Fruit fly (Drosophila melanogaster) whole organism, embryonic: ENCODE results near the gene CG8301.
A peak's percentile ranks its signal among the peaks of the same experiment; 100 is the strongest.

Experiments
- B-H1 ChIP-seq: fragments of 200-800 bp; sonication (Bioruptor generic); IDR thresholded peaks from 3 replicates; pipeline ENCODE4 v1.3.6; 2022; ENCODE audit warnings: missing biosample characterization, missing genetic modification characterization
- BEAF-32 ChIP-seq: fragments of 200-800 bp; sonication (Bioruptor generic); optimal IDR thresholded peaks from 3 replicates; lab custom pipeline; 2017; ENCODE audit warnings: missing biosample characterization, missing genetic modification characterization, mild to moderate bottlenecking, moderate library complexity, missing genetic modification reagents
- CG10431 ChIP-seq: fragments of 200-800 bp; sonication (Bioruptor generic); optimal IDR thresholded peaks from 3 replicates; lab custom pipeline; 2018; ENCODE audit warnings: missing biosample characterization, mild to moderate bottlenecking, missing genetic modification characterization
- CG11093 ChIP-seq: fragments of 200-800 bp; sonication (Bioruptor generic); IDR thresholded peaks from 3 replicates; pipeline ENCODE4 v1.3.6; 2022; ENCODE audit warnings: missing biosample characterization, missing genetic modification characterization
- CG11398 ChIP-seq: fragments of 200-800 bp; sonication (Bioruptor generic); optimal IDR thresholded peaks from 2 replicates; lab custom pipeline; 2016; ENCODE audit warnings: missing biosample characterization, missing genetic modification characterization
- CG11696 ChIP-seq: fragments of 200-800 bp; sonication (Bioruptor generic); IDR thresholded peaks from 2 replicates; pipeline ENCODE4 v1.3.6; 2022; ENCODE audit warnings: missing biosample characterization, missing genetic modification characterization
- CG12391 ChIP-seq: fragments of 200-800 bp; sonication (Bioruptor generic); optimal IDR thresholded peaks from 3 replicates; lab custom pipeline; 2018; ENCODE audit warnings: missing biosample characterization, mild to moderate bottlenecking, missing genetic modification characterization, moderate library complexity
- CG13296 ChIP-seq: fragments of 200-800 bp; sonication (Bioruptor generic); optimal IDR thresholded peaks from 3 replicates; lab custom pipeline; 2018; ENCODE audit warnings: missing biosample characterization, mild to moderate bottlenecking, missing genetic modification characterization
- CG13775 ChIP-seq: fragments of 200-800 bp; sonication (Bioruptor generic); optimal IDR thresholded peaks from 3 replicates; lab custom pipeline; 2017; ENCODE audit warnings: missing biosample characterization, mild to moderate bottlenecking, missing genetic modification characterization
- CG14710 ChIP-seq: fragments of 200-800 bp; sonication (Bioruptor generic); optimal IDR thresholded peaks from 3 replicates; lab custom pipeline; 2019; ENCODE audit warnings: missing biosample characterization, mild to moderate bottlenecking, missing genetic modification characterization, moderate library complexity
- CG17361 ChIP-seq: fragments of 200-800 bp; sonication (Bioruptor generic); IDR thresholded peaks from 3 replicates; pipeline ENCODE4 v1.3.6; 2022; ENCODE audit warnings: missing biosample characterization, missing genetic modification characterization
- CG2712 ChIP-seq: fragments of 200-800 bp; optimal IDR thresholded peaks from 3 replicates; lab custom pipeline; 2019; ENCODE audit warnings: missing biosample characterization, mild to moderate bottlenecking, missing genetic modification characterization, moderate library complexity
- CG30431 ChIP-seq: fragments of 200-800 bp; sonication (Bioruptor generic); optimal IDR thresholded peaks from 2 replicates; lab custom pipeline; 2017; ENCODE audit warnings: missing biosample characterization, missing genetic modification characterization
- CG31365 ChIP-seq: fragments of 200-800 bp; sonication (Bioruptor generic); optimal IDR thresholded peaks from 2 replicates; lab custom pipeline; 2018; ENCODE audit warnings: missing biosample characterization, mild to moderate bottlenecking, missing genetic modification characterization
- CG31441 ChIP-seq: fragments of 200-800 bp; sonication (Bioruptor generic); IDR thresholded peaks from 2 replicates; pipeline ENCODE4 v1.3.6; 2022; ENCODE audit warnings: missing biosample characterization, missing genetic modification characterization
- CG3163 ChIP-seq: fragments of 200-800 bp; sonication (Bioruptor generic); optimal IDR thresholded peaks from 3 replicates; lab custom pipeline; 2016; ENCODE audit warnings: missing biosample characterization, missing genetic modification characterization
- CG3281 ChIP-seq: fragments of 200-800 bp; sonication (Bioruptor generic); optimal IDR thresholded peaks from 3 replicates; lab custom pipeline; 2017; ENCODE audit warnings: missing biosample characterization, mild to moderate bottlenecking, missing genetic modification characterization
- CG43689 ChIP-seq: fragments of 200-800 bp; sonication (Bioruptor generic); IDR thresholded peaks from 2 replicates; pipeline ENCODE4 v1.3.6; 2022; ENCODE audit warnings: missing biosample characterization, missing genetic modification characterization
- CG4404 ChIP-seq: fragments of 200-800 bp; sonication (Bioruptor generic); IDR thresholded peaks from 2 replicates; pipeline ENCODE4 v1.3.6; 2022; ENCODE audit warnings: missing biosample characterization, missing genetic modification characterization
- CG4707 ChIP-seq: fragments of 200-800 bp; sonication (Bioruptor generic); optimal IDR thresholded peaks from 2 replicates; lab custom pipeline; 2018; ENCODE audit warnings: missing biosample characterization, mild to moderate bottlenecking, missing genetic modification characterization, moderate library complexity
- CG6175 ChIP-seq: fragments of 200-800 bp; sonication (Bioruptor generic); IDR thresholded peaks from 3 replicates; pipeline ENCODE4 v1.3.6; 2022; ENCODE audit warnings: missing biosample characterization, missing genetic modification characterization
- CG7372 ChIP-seq: fragments of 200-800 bp; sonication (Bioruptor generic); IDR thresholded peaks from 2 replicates; pipeline ENCODE4 v1.3.6; 2022; ENCODE audit warnings: missing biosample characterization, missing genetic modification characterization
- CG8944 ChIP-seq: fragments of 200-800 bp; sonication (Bioruptor generic); optimal IDR thresholded peaks from 3 replicates; lab custom pipeline; 2016; ENCODE audit warnings: missing biosample characterization, missing genetic modification characterization
- NC2α ChIP-seq: fragments of 200-800 bp; sonication (Bioruptor generic); optimal IDR thresholded peaks from 2 replicates; lab custom pipeline; 2016; ENCODE audit warnings: missing biosample characterization, missing genetic modification characterization
- NFAT ChIP-seq: fragments of 200-800 bp; sonication (Bioruptor generic); IDR thresholded peaks from 2 replicates; pipeline ENCODE4 v1.3.6; 2022; ENCODE audit warnings: missing biosample characterization, missing genetic modification characterization
- Opbp ChIP-seq: fragments of 200-800 bp; sonication (Bioruptor generic); IDR thresholded peaks from 3 replicates; pipeline ENCODE4 v1.3.6; 2022; ENCODE audit warnings: missing biosample characterization, missing genetic modification characterization; ENCODE audit not compliant: partially characterized antibody
- Optix ChIP-seq: fragments of 200-800 bp; sonication (Bioruptor generic); IDR thresholded peaks from 3 replicates; pipeline ENCODE4 v1.3.6; 2022; ENCODE audit warnings: missing biosample characterization, missing genetic modification characterization
- ase ChIP-seq: fragments of 200-800 bp; sonication (Bioruptor generic); IDR thresholded peaks from 3 replicates; pipeline ENCODE4 v1.3.6; 2022; ENCODE audit warnings: missing biosample characterization, missing genetic modification characterization
- ato ChIP-seq: fragments of 200-800 bp; sonication (Bioruptor generic); IDR thresholded peaks from 2 replicates; pipeline ENCODE4 v1.3.6; 2022; ENCODE audit warnings: missing biosample characterization, missing genetic modification characterization; ENCODE audit not compliant: partially characterized antibody
- cato ChIP-seq: fragments of 200-800 bp; sonication (Bioruptor generic); optimal IDR thresholded peaks from 2 replicates; lab custom pipeline; 2016; ENCODE audit warnings: missing biosample characterization, missing genetic modification characterization, borderline replicate concordance
- dan ChIP-seq: fragments of 200-800 bp; sonication (Bioruptor generic); IDR thresholded peaks from 2 replicates; pipeline ENCODE4 v1.3.6; 2022; ENCODE audit warnings: missing biosample characterization, missing genetic modification characterization
- danr ChIP-seq: fragments of 200-800 bp; sonication (Bioruptor generic); IDR thresholded peaks from 2 replicates; pipeline ENCODE4 v1.3.6; 2022; ENCODE audit warnings: missing biosample characterization, missing genetic modification characterization
- eve ChIP-seq, 2 experiments: fragments of >200 bp; optimal IDR thresholded peaks; 2 replicates each; lab custom pipeline; 2017; ENCODE audit warnings: missing biosample characterization in 2 of 2, missing genetic modification characterization in 2 of 2
- eyg ChIP-seq: fragments of 200-800 bp; sonication (Bioruptor generic); optimal IDR thresholded peaks from 3 replicates; lab custom pipeline; 2016; ENCODE audit warnings: missing biosample characterization, missing genetic modification characterization
- gcm2 ChIP-seq: fragments of 200-800 bp; sonication (Bioruptor generic); optimal IDR thresholded peaks from 2 replicates; lab custom pipeline; 2016; ENCODE audit warnings: missing biosample characterization, missing genetic modification characterization
- grau ChIP-seq: fragments of 200-800 bp; optimal IDR thresholded peaks from 3 replicates; lab custom pipeline; 2019; ENCODE audit warnings: missing biosample characterization, mild to moderate bottlenecking, missing genetic modification characterization, moderate library complexity
- insv ChIP-seq, 2 experiments: fragments of 200-800 bp; sonication (Bioruptor generic); optimal IDR thresholded peaks; 3 replicates each; lab custom pipeline; 2016 to 2018; ENCODE audit warnings: missing biosample characterization in 2 of 2, missing genetic modification characterization in 2 of 2
- jing ChIP-seq: fragments of 200-800 bp; sonication (Bioruptor generic); optimal IDR thresholded peaks from 2 replicates; lab custom pipeline; 2018; ENCODE audit warnings: missing biosample characterization, mild to moderate bottlenecking, missing genetic modification characterization
- luna ChIP-seq: fragments of 200-800 bp; sonication (Bioruptor generic); optimal IDR thresholded peaks from 2 replicates; lab custom pipeline; 2016; ENCODE audit warnings: missing biosample characterization, missing genetic modification characterization
- nerfin-1 ChIP-seq: fragments of 200-800 bp; sonication (Bioruptor generic); optimal IDR thresholded peaks from 3 replicates; lab custom pipeline; 2019; ENCODE audit warnings: missing biosample characterization, mild to moderate bottlenecking, missing genetic modification characterization, moderate library complexity
- nom ChIP-seq: fragments of 200-800 bp; sonication (Bioruptor generic); optimal IDR thresholded peaks from 2 replicates; lab custom pipeline; 2017; ENCODE audit warnings: missing biosample characterization, missing genetic modification characterization, mild to moderate bottlenecking, moderate library complexity, missing genetic modification reagents
- oc ChIP-seq: fragments of 200-800 bp; sonication (Bioruptor generic); optimal IDR thresholded peaks from 2 replicates; lab custom pipeline; 2018; ENCODE audit warnings: missing biosample characterization, mild to moderate bottlenecking, missing genetic modification characterization, moderate library complexity
- sd ChIP-seq: fragments of 200-800 bp; sonication (Bioruptor generic); optimal IDR thresholded peaks from 3 replicates; lab custom pipeline; 2018; ENCODE audit warnings: missing biosample characterization, mild to moderate bottlenecking, missing genetic modification characterization, moderate library complexity
- sens ChIP-seq: fragments of 200-800 bp; sonication (Bioruptor generic); peaks from one replicate; lab custom pipeline; 2016; ENCODE audit warnings: missing biosample characterization, missing genetic modification characterization
- sug ChIP-seq: fragments of 200-800 bp; optimal IDR thresholded peaks from 2 replicates; lab custom pipeline; 2019; ENCODE audit warnings: missing biosample characterization, mild to moderate bottlenecking, missing genetic modification characterization, moderate library complexity
- tgo ChIP-seq: fragments of 200-800 bp; sonication (Bioruptor generic); IDR thresholded peaks from 3 replicates; pipeline ENCODE4 v1.3.6; 2022; ENCODE audit warnings: missing biosample characterization, missing genetic modification characterization
- tio ChIP-seq: fragments of 200-800 bp; sonication (Bioruptor generic); optimal IDR thresholded peaks from 2 replicates; lab custom pipeline; 2017; ENCODE audit warnings: missing biosample characterization, missing genetic modification characterization, inconsistent platforms
- tna ChIP-seq: fragments of 200-800 bp; sonication (Bioruptor generic); IDR thresholded peaks from 2 replicates; pipeline ENCODE4 v1.3.6; 2022; ENCODE audit warnings: missing biosample characterization, missing genetic modification characterization; ENCODE audit not compliant: partially characterized antibody
- toy ChIP-seq: fragments of 200-800 bp; sonication (Bioruptor generic); IDR thresholded peaks from 2 replicates; pipeline ENCODE4 v1.3.6; 2022; ENCODE audit warnings: missing biosample characterization, missing genetic modification characterization
- vfl ChIP-seq: fragments of 200-800 bp; sonication (Bioruptor generic); optimal IDR thresholded peaks from 2 replicates; lab custom pipeline; 2016; ENCODE audit warnings: missing biosample characterization, missing genetic modification characterization
- vnd ChIP-seq: fragments of 200-800 bp; sonication (Bioruptor generic); IDR thresholded peaks from 3 replicates; pipeline ENCODE4 v1.3.6; 2022; ENCODE audit warnings: missing biosample characterization, missing genetic modification characterization; ENCODE audit not compliant: partially characterized antibody
- wor ChIP-seq: fragments of 200-800 bp; sonication (Bioruptor generic); IDR thresholded peaks from 2 replicates; pipeline ENCODE4 v1.3.6; 2022; ENCODE audit warnings: missing biosample characterization, missing genetic modification characterization
- yki ChIP-seq: fragments of >200 bp; optimal IDR thresholded peaks from 3 replicates; lab custom pipeline; 2018

CG8301 gene

DNA sequence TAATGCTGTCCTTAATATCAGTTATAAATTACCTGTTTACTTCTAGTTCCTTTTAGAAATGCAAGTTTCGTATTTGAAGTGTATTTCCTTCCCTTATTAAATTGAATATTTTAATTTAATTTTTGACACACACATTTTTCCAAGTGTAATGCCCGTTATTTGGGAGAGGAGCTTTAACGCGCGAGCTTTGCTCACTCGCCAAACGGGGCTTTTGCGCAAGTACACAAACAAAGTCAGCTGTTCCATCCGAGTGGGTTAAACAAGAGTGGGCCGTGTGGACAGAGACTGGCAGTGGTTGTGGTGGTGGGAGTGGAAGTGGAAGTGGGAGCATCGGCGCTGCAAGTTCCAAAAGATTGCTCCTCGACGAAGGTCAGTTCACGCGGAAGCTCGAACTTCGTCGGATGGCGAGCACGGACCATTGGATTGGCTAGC, at the start of gene CG8301 (continued):
- no peak for TF ChIP-seq CG6175 (GFP tag; lab: Robert Waterston, UW)
- no peak for TF ChIP-seq dan (GFP tag; lab: Robert Waterston, UW)
- no peak for TF ChIP-seq yki
- TF ChIP-seq jing (GFP tag; lab: Kevin White, UChicago) = no peak
- no peak for TF ChIP-seq ato (GFP tag; lab: Robert Waterston, UW)
- TF ChIP-seq sug (tag; lab: Kevin White, UChicago) = peak; percentile 9
- no peak for TF ChIP-seq nom
- TF ChIP-seq CG31365 (tag; lab: Kevin White, UChicago) = no peak
- TF ChIP-seq vnd = no peak
- no peak for TF ChIP-seq CG11398 (GFP tag; lab: Kevin White, UChicago)
- no peak for TF ChIP-seq CG43689 (GFP tag; lab: Robert Waterston, UW)
- no peak for TF ChIP-seq nerfin-1 (tag; lab: Kevin White, UChicago)
- TF ChIP-seq grau (tag; lab: Kevin White, UChicago) = peak; percentile 41
- no peak for TF ChIP-seq CG11093 (GFP tag; lab: Robert Waterston, UW)
- TF ChIP-seq CG4707 (GFP tag; lab: Kevin White, UChicago) = no peak
- TF ChIP-seq toy = no peak
- peak; percentile 6 for TF ChIP-seq CG3281 (GFP tag; lab: Kevin White, UChicago)
- TF ChIP-seq vfl (GFP tag; lab: Kevin White, UChicago) = no peak
- no peak for TF ChIP-seq CG17361 (GFP tag; lab: Robert Waterston, UW)
- TF ChIP-seq CG12391 (tag; lab: Kevin White, UChicago) = peak; percentile 53
- TF ChIP-seq luna (GFP tag; lab: Kevin White, UChicago) = no peak
- TF ChIP-seq eve (GFP tag; optimal IDR thresholded peaks at IDR 0.05; lab: Kevin White, UChicago) = no peak
- no peak for TF ChIP-seq Opbp
- TF ChIP-seq CG14710 (tag; lab: Kevin White, UChicago) = no peak
- no peak for TF ChIP-seq cato
- peak; percentile 72 for TF ChIP-seq sens (GFP tag; lab: Kevin White, UChicago)
- no peak for TF ChIP-seq eyg
- TF ChIP-seq gcm2 = no peak
- TF ChIP-seq CG11696 (GFP tag; lab: Robert Waterston, UW) = no peak
- TF ChIP-seq NC2α (GFP tag; lab: Kevin White, UChicago) = no peak
- TF ChIP-seq CG8944 (GFP tag; lab: Kevin White, UChicago) = no peak
- TF ChIP-seq tio (GFP tag; lab: Kevin White, UChicago) = no peak
- TF ChIP-seq BEAF-32 (GFP tag; lab: Kevin White, UChicago) = no peak
- no peak for TF ChIP-seq danr
- TF ChIP-seq insv (GFP tag; optimal IDR thresholded peaks at IDR 0.05; lab: Kevin White, UChicago) = no peak
- no peak for TF ChIP-seq oc (tag; lab: Kevin White, UChicago)
- no peak for TF ChIP-seq sd (tag; lab: Kevin White, UChicago)
- TF ChIP-seq CG7372 (GFP tag; lab: Robert Waterston, UW) = no peak
- no peak for TF ChIP-seq CG10431 (GFP tag; lab: Kevin White, UChicago)
- no peak for TF ChIP-seq CG13296 (GFP tag; lab: Kevin White, UChicago)
- no peak for TF ChIP-seq CG3163 (GFP tag; lab: Kevin White, UChicago)
- no peak; the same call in 2 of the 3 replicates for TF ChIP-seq tgo
- TF ChIP-seq CG31441 (GFP tag; lab: Robert Waterston, UW) = peak; percentile 46
- peak; percentile 43 for TF ChIP-seq CG2712 (tag; lab: Kevin White, UChicago)
- no peak for TF ChIP-seq wor
- TF ChIP-seq NFAT (GFP tag; lab: Robert Waterston, UW) = peak; percentile 16; the same call in 1 of the 2 replicates
- TF ChIP-seq ase (GFP tag; lab: Robert Waterston, UW) = no peak
- TF ChIP-seq tna (GFP tag; lab: Robert Waterston, UW) = no peak
- TF ChIP-seq Optix (GFP tag; lab: Robert Waterston, UW) = no peak
- no peak for TF ChIP-seq CG4404 (GFP tag; lab: Robert Waterston, UW)
- 0 out of 3 replicates have a peak, but pooled peaks have one; percentile 14 for TF ChIP-seq B-H1
- TF ChIP-seq CG30431 (GFP tag; lab: Kevin White, UChicago) = no peak
- TF ChIP-seq CG13775 = no peak
